Fruit fly (Drosophila melanogaster): Measurements from ENCODE around the gene Hmgcl.

The Hmgcl gene

dm6 chr2L:6964022-6964434, 3.9 kb downstream of the Hmgcl start, which contains the start of the genes sip2 and Coprox (continued):
- TF ChIP-seq peb (GFP tag; IDR thresholded peaks at IDR 0.05) (no peak), Rx (GFP tag; IDR thresholded peaks at IDR 0.05) (no peak), CG33213 (GFP tag; optimal IDR thresholded peaks at IDR 0.05) (no peak), Abd-B (GFP tag; optimal IDR thresholded peaks at IDR 0.05) (peak; percentile 63), gro (GFP tag; optimal IDR thresholded peaks at IDR 0.05) (no peak), Six4 (GFP tag; optimal IDR thresholded peaks at IDR 0.05) (peak; percentile 33), btn (GFP tag; optimal IDR thresholded peaks at IDR 0.05) (no peak), tx (GFP tag; optimal IDR thresholded peaks at IDR 0.05) (no peak), CG2129 (GFP tag; IDR thresholded peaks at IDR 0.05; ENCODE audit: partially characterized antibody) (no peak), tio (GFP tag; optimal IDR thresholded peaks at IDR 0.05) (no peak), CG11085 (GFP tag; IDR thresholded peaks at IDR 0.05) (no peak), Lhr (GFP tag; optimal IDR thresholded peaks at IDR 0.05) (peak; percentile 33), tap (tag; optimal IDR thresholded peaks at IDR 0.05) (no peak), CG4404 (GFP tag; IDR thresholded peaks at IDR 0.05) (no peak), crp (GFP tag; optimal IDR thresholded peaks at IDR 0.05) (no peak), CG17385 (GFP tag; optimal IDR thresholded peaks at IDR 0.05) (peak; percentile 62), grau (tag; optimal IDR thresholded peaks at IDR 0.05) (peak; percentile 83), CG13296 (GFP tag; optimal IDR thresholded peaks at IDR 0.05) (peak; percentile 71), CG5245 (GFP tag; optimal IDR thresholded peaks at IDR 0.05) (no peak), CG4282 (GFP tag; optimal IDR thresholded peaks at IDR 0.05) (no peak), CG1647 (GFP tag; optimal IDR thresholded peaks at IDR 0.05) (no peak), mam (GFP tag; optimal IDR thresholded peaks at IDR 0.05) (peak; percentile 27), CG4730 (GFP tag; IDR thresholded peaks at IDR 0.05) (peak; percentile 34; the same call in 1 of the 2 replicates), CG15696 (tag; optimal IDR thresholded peaks at IDR 0.05) (peak; percentile 76), cas (GFP tag; IDR thresholded peaks at IDR 0.05) (no peak), CG2678 (tag; optimal IDR thresholded peaks at IDR 0.05) (peak; percentile 86), CG1233 (GFP tag; optimal IDR thresholded peaks at IDR 0.05) (no peak), abd-A (tag; optimal IDR thresholded peaks at IDR 0.05) (no peak), Hr3 (GFP tag; optimal IDR thresholded peaks at IDR 0.05) (peak; percentile 74), sob (GFP tag; IDR thresholded peaks at IDR 0.05) (0 out of 2 replicates have a peak, but pooled peaks have one; percentile 34), CG14014 (GFP tag; IDR thresholded peaks at IDR 0.05) (peak; percentile 59), Meics (GFP tag; optimal IDR thresholded peaks at IDR 0.05) (peak; percentile 79), CG18599 (GFP tag; optimal IDR thresholded peaks at IDR 0.05) (peak; percentile 75), YL-1 (GFP tag; optimal IDR thresholded peaks at IDR 0.05) (peak; percentile 76), CG17802 (tag; optimal IDR thresholded peaks at IDR 0.05) (peak; percentile 29), Mes4 (GFP tag; optimal IDR thresholded peaks at IDR 0.05) (no peak), Dbx (GFP tag; IDR thresholded peaks at IDR 0.05) (0 out of 3 replicates have a peak, but pooled peaks have one; percentile 10), CG8765 (GFP tag; IDR thresholded peaks at IDR 0.05) (no peak), Stat92E (GFP tag; optimal IDR thresholded peaks at IDR 0.05) (peak in 1 of 3 experiments; percentile 15), slbo (GFP tag; IDR thresholded peaks at IDR 0.05) (peak; percentile 64), Vsx1 (GFP tag; optimal IDR thresholded peaks at IDR 0.05) (no peak), Xbp1 (GFP tag; optimal IDR thresholded peaks at IDR 0.05) (peak; percentile 69), Mad (GFP tag; optimal IDR thresholded peaks at IDR 0.05) (no peak), Mrtf (GFP tag; IDR thresholded peaks at IDR 0.05) (no peak; the same call in 2 of the 3 replicates), CG2202 (tag; optimal IDR thresholded peaks at IDR 0.05) (no peak), CG15073 (GFP tag; optimal IDR thresholded peaks at IDR 0.05) (no peak), Fer2 (tag; optimal IDR thresholded peaks at IDR 0.05) (peak; percentile 53), CG12744 (GFP tag; optimal IDR thresholded peaks at IDR 0.05) (no peak), CG8281 (tag; optimal IDR thresholded peaks at IDR 0.05) (peak; percentile 35), CG12219 (GFP tag; optimal IDR thresholded peaks at IDR 0.05) (peak; percentile 11), caup (GFP tag; optimal IDR thresholded peaks at IDR 0.05; ENCODE audit: severe bottlenecking) (peak; percentile 50)
